Fruit fly (Drosophila melanogaster): ENCODE results near the gene CG13634.

dm6 chr3R:24771273-24772231 is 18.4 kb downstream of the CG13634 start, which contains the start of gene CG42331:
- TF ChIP-seq CG33017 (tag; optimal IDR thresholded peaks at IDR 0.05) (peak; percentile 50), ovo (GFP tag; optimal IDR thresholded peaks at IDR 0.05) (no peak), Mnt (GFP tag; optimal IDR thresholded peaks at IDR 0.05) (no peak), CG5204 (GFP tag; optimal IDR thresholded peaks at IDR 0.05) (no peak)
